Worm (Caenorhabditis elegans) whole organism, L4 larva: ENCODE data around the gene dct-1.

Experiments used
- D1046.2 ChIP-seq: fragments of 200-800 bp; sonication (Bioruptor generic); IDR thresholded peaks from 2 replicates; pipeline ENCODE4 v1.3.6; 2022; ENCODE audit warnings: missing genetic modification characterization, missing compliant biosample characterization
- F10B5.3 ChIP-seq: sonication (generic microtip); optimal IDR thresholded peaks from 2 replicates; lab custom pipeline; 2016; ENCODE audit warnings: mild to moderate bottlenecking, missing genetic modification characterization, missing compliant biosample characterization
- T26A8.4 ChIP-seq: fragments of 200-800 bp; sonication (Bioruptor generic); IDR thresholded peaks from 2 replicates; pipeline ENCODE4 v1.3.6; 2022; ENCODE audit warnings: missing genetic modification characterization, missing compliant biosample characterization
- Y105C5A.15 ChIP-seq: fragments of 200-800 bp; sonication (Bioruptor generic); IDR thresholded peaks from 2 replicates; pipeline ENCODE4 v1.3.6; 2022; ENCODE audit warnings: missing genetic modification characterization, missing compliant biosample characterization
- ZK337.2 ChIP-seq: fragments of 200-800 bp; sonication (Bioruptor generic); IDR thresholded peaks from 2 replicates; pipeline ENCODE4 v1.3.6; 2022; ENCODE audit warnings: missing genetic modification reagents, missing genetic modification characterization, missing compliant biosample characterization
- aha-1 ChIP-seq: fragments of 150-350 bp; peaks from one replicate; lab custom pipeline; 2014; ENCODE audit warnings: missing biosample characterization, missing genetic modification characterization
- aly-2 ChIP-seq: sonication (generic microtip); optimal IDR thresholded peaks from 2 replicates; lab custom pipeline; 2018; ENCODE audit warnings: missing biosample characterization, missing genetic modification characterization
- ama-1 ChIP-seq: fragments of 150-350 bp; optimal IDR thresholded peaks from 2 replicates; lab custom pipeline; 2014; ENCODE audit warnings: inconsistent platforms, mixed read lengths
- arid-1 ChIP-seq: fragments of 200-800 bp; sonication (Bioruptor generic); conservative IDR thresholded peaks from 2 replicates; pipeline ENCODE4 v1.3.6; 2022; ENCODE audit warnings: missing genetic modification reagents, missing genetic modification characterization, missing compliant biosample characterization
- ceh-32 ChIP-seq: sonication (generic microtip); optimal IDR thresholded peaks from 2 replicates; lab custom pipeline; 2016; ENCODE audit warnings: mild to moderate bottlenecking, missing genetic modification characterization, missing compliant biosample characterization; ENCODE audit not compliant: poor library complexity
- ceh-44 ChIP-seq: fragments of 200-800 bp; sonication (Bioruptor generic); IDR thresholded peaks from 2 replicates; pipeline ENCODE4 v1.3.6; 2022; ENCODE audit warnings: missing genetic modification reagents, missing genetic modification characterization, missing compliant biosample characterization
- cey-2 ChIP-seq: sonication (generic microtip); optimal IDR thresholded peaks from 3 replicates; lab custom pipeline; 2017; ENCODE audit warnings: missing genetic modification characterization, mild to moderate bottlenecking, missing compliant biosample characterization, antibody characterized with exemption, borderline replicate concordance; ENCODE audit not compliant: insufficient read depth
- ctbp-1 ChIP-seq: fragments of 200-800 bp; sonication (Bioruptor generic); IDR thresholded peaks from 2 replicates; pipeline ENCODE4 v1.3.6; 2022; ENCODE audit warnings: missing genetic modification reagents, missing genetic modification characterization, missing compliant biosample characterization
- daf-19 ChIP-seq: fragments of 200-800 bp; sonication (Bioruptor generic); conservative IDR thresholded peaks from 2 replicates; pipeline ENCODE4 v1.3.6; 2022; ENCODE audit warnings: missing genetic modification characterization, missing compliant biosample characterization
- daf-8 ChIP-seq: fragments of 200-800 bp; sonication (Bioruptor generic); IDR thresholded peaks from 2 replicates; pipeline ENCODE4 v1.3.6; 2022; ENCODE audit warnings: missing genetic modification characterization, missing compliant biosample characterization
- dmd-6 ChIP-seq: fragments of 200-800 bp; sonication (Bioruptor generic); IDR thresholded peaks from 2 replicates; pipeline ENCODE4 v1.3.6; 2022; ENCODE audit warnings: missing genetic modification reagents, missing genetic modification characterization, missing compliant biosample characterization
- dmd-8 ChIP-seq: fragments of 200-800 bp; sonication (Bioruptor generic); IDR thresholded peaks from 2 replicates; pipeline ENCODE4 v1.3.6; 2022; ENCODE audit warnings: missing genetic modification characterization, missing compliant biosample characterization
- duxl-1 ChIP-seq: sonication (generic microtip); optimal IDR thresholded peaks from 2 replicates; lab custom pipeline; 2016; ENCODE audit warnings: mild to moderate bottlenecking, missing genetic modification characterization, moderate library complexity, missing compliant biosample characterization; ENCODE audit not compliant: poor library complexity
- egl-27 ChIP-seq: sonication (generic microtip); optimal IDR thresholded peaks from 3 replicates; lab custom pipeline; 2017; ENCODE audit warnings: missing biosample characterization, missing genetic modification reagents, missing genetic modification characterization
- egl-43 ChIP-seq: fragments of 200-800 bp; sonication (Bioruptor generic); IDR thresholded peaks from 2 replicates; pipeline ENCODE4 v1.3.6; 2022; ENCODE audit warnings: missing genetic modification reagents, missing genetic modification characterization, missing compliant biosample characterization
- fkh-10 ChIP-seq: fragments of 150-350 bp; optimal IDR thresholded peaks from 2 replicates; lab custom pipeline; 2014; ENCODE audit warnings: missing biosample characterization, missing genetic modification reagents, missing genetic modification characterization
- fos-1 ChIP-seq: fragments of 150-350 bp; optimal IDR thresholded peaks from 2 replicates; lab custom pipeline; 2014; ENCODE audit warnings: missing biosample characterization, missing genetic modification characterization
- hif-1 ChIP-seq, 2 experiments: sonication (generic microtip); optimal IDR thresholded peaks; 2 replicates each; lab custom pipeline; 2016 to 2017; ENCODE audit warnings: missing compliant biosample characterization in 2 of 2, missing genetic modification characterization in 2 of 2, missing genetic modification reagents in 2 of 2, missing genotype in 2 of 2, mild to moderate bottlenecking in 1 of 2
- hlh-11 ChIP-seq: fragments of 200-800 bp; sonication (Bioruptor generic); optimal IDR thresholded peaks from 2 replicates; lab custom pipeline; 2018; ENCODE audit warnings: mild to moderate bottlenecking, missing genetic modification characterization, missing compliant biosample characterization
- hlh-30 ChIP-seq: sonication (generic microtip); optimal IDR thresholded peaks from 2 replicates; lab custom pipeline; 2017; ENCODE audit warnings: antibody characterized with exemption, mild to moderate bottlenecking, missing genetic modification characterization, missing compliant biosample characterization; ENCODE audit not compliant: insufficient read depth
- jun-1 ChIP-seq: fragments of 150-350 bp; optimal IDR thresholded peaks from 2 replicates; lab custom pipeline; 2014; ENCODE audit warnings: missing biosample characterization, missing genetic modification reagents, missing genetic modification characterization
- lim-7 ChIP-seq: fragments of 200-800 bp; sonication (Bioruptor generic); IDR thresholded peaks from 2 replicates; pipeline ENCODE4 v1.3.6; 2022; ENCODE audit warnings: missing genetic modification characterization, missing compliant biosample characterization
- lin-1 ChIP-seq: fragments of 200-800 bp; sonication (Bioruptor generic); IDR thresholded peaks from 2 replicates; pipeline ENCODE4 v1.3.6; 2022; ENCODE audit warnings: missing genetic modification reagents, missing genetic modification characterization, missing compliant biosample characterization
- lin-13 ChIP-seq: fragments of 150-350 bp; optimal IDR thresholded peaks from 2 replicates; lab custom pipeline; 2014; ENCODE audit warnings: missing biosample characterization, missing genetic modification reagents, missing genetic modification characterization
- madf-5 ChIP-seq, 2 experiments: fragments of 200-800 bp; sonication (Bioruptor generic); IDR thresholded peaks; 2 replicates each; pipeline ENCODE4 v1.3.6; 2022; ENCODE audit warnings: missing compliant biosample characterization in 2 of 2, missing genetic modification characterization in 2 of 2
- madf-9 ChIP-seq: fragments of 200-800 bp; sonication (Bioruptor generic); conservative IDR thresholded peaks from 2 replicates; pipeline ENCODE4 v1.3.6; 2022; ENCODE audit warnings: missing genetic modification reagents, missing genetic modification characterization, missing compliant biosample characterization
- mdt-29 ChIP-seq: fragments of 200-800 bp; sonication (Bioruptor generic); IDR thresholded peaks from 2 replicates; pipeline ENCODE4 v1.3.6; 2022; ENCODE audit warnings: missing genetic modification reagents, missing genetic modification characterization, missing compliant biosample characterization
- mes-2 ChIP-seq: sonication (generic microtip); optimal IDR thresholded peaks from 2 replicates; lab custom pipeline; 2016; ENCODE audit warnings: missing genotype, mild to moderate bottlenecking, missing genetic modification characterization, missing compliant biosample characterization; ENCODE audit not compliant: poor library complexity, severe bottlenecking
- mxl-2 ChIP-seq: fragments of 200-800 bp; sonication (Bioruptor generic); conservative IDR thresholded peaks from 2 replicates; pipeline ENCODE4 v1.3.6; 2022; ENCODE audit warnings: missing genetic modification reagents, missing genetic modification characterization, missing compliant biosample characterization
- nhr-11 ChIP-seq: fragments of 150-350 bp; optimal IDR thresholded peaks from 2 replicates; lab custom pipeline; 2014; ENCODE audit warnings: missing biosample characterization, missing genetic modification characterization
- nhr-237 ChIP-seq: sonication (generic microtip); optimal IDR thresholded peaks from 2 replicates; lab custom pipeline; 2017; ENCODE audit warnings: missing biosample characterization, missing genetic modification characterization
- nhr-42 ChIP-seq: fragments of 200-800 bp; sonication (Bioruptor generic); IDR thresholded peaks from 2 replicates; pipeline ENCODE4 v1.3.6; 2022; ENCODE audit warnings: missing genetic modification characterization, missing compliant biosample characterization
- nhr-48 ChIP-seq: sonication (generic microtip); optimal IDR thresholded peaks from 2 replicates; lab custom pipeline; 2016; ENCODE audit warnings: mild to moderate bottlenecking, missing genetic modification characterization, missing compliant biosample characterization
- nhr-6 ChIP-seq: fragments of 150-350 bp; optimal IDR thresholded peaks from 2 replicates; lab custom pipeline; 2014; ENCODE audit warnings: missing biosample characterization, missing genetic modification characterization
- set-16 ChIP-seq: fragments of 200-800 bp; sonication (Bioruptor generic); IDR thresholded peaks from 2 replicates; pipeline ENCODE4 v1.3.6; 2022; ENCODE audit warnings: missing genetic modification reagents, missing genetic modification characterization, missing compliant biosample characterization
- snpc-1.2 ChIP-seq: fragments of 200-800 bp; sonication (Bioruptor generic); IDR thresholded peaks from 2 replicates; pipeline ENCODE4 v1.3.6; 2022; ENCODE audit warnings: missing genetic modification reagents, missing genetic modification characterization, missing compliant biosample characterization
- snpc-4 ChIP-seq: fragments of 150-350 bp; optimal IDR thresholded peaks from 2 replicates; lab custom pipeline; 2014; ENCODE audit warnings: missing biosample characterization, missing genetic modification characterization
- spr-1 ChIP-seq: sonication (generic microtip); optimal IDR thresholded peaks from 2 replicates; lab custom pipeline; 2016; ENCODE audit warnings: mild to moderate bottlenecking, missing genetic modification characterization, missing compliant biosample characterization
- spr-3 ChIP-seq: fragments of 200-800 bp; sonication (Bioruptor generic); optimal IDR thresholded peaks from 2 replicates; lab custom pipeline; 2018; ENCODE audit warnings: mild to moderate bottlenecking, missing genetic modification characterization, missing compliant biosample characterization
- tag-97 ChIP-seq: fragments of 200-800 bp; sonication (Bioruptor generic); IDR thresholded peaks from 2 replicates; pipeline ENCODE4 v1.3.6; 2022; ENCODE audit warnings: missing genetic modification characterization, missing compliant biosample characterization
- unc-130 ChIP-seq: sonication (generic microtip); optimal IDR thresholded peaks from 2 replicates; lab custom pipeline; 2016; ENCODE audit warnings: missing genetic modification reagents, missing genetic modification characterization, missing compliant biosample characterization
- unc-39 ChIP-seq: sonication (generic microtip); optimal IDR thresholded peaks from 2 replicates; lab custom pipeline; 2017; ENCODE audit warnings: missing biosample characterization, missing genetic modification characterization
- unc-62 ChIP-seq, 3 experiments: fragments of 150-350 bp in 1 of 3; sonication (generic microtip); optimal IDR thresholded peaks in 2 of 3; peaks in 1 of 3; 1 replicate in 1 of 3; 2 replicates in 2 of 3; lab custom pipeline; 2014 to 2017; ENCODE audit warnings: missing biosample characterization in 3 of 3, missing genetic modification characterization in 3 of 3, missing genetic modification reagents in 3 of 3, missing genotype in 1 of 3
- vab-7 ChIP-seq: fragments of 200-800 bp; sonication (Bioruptor generic); IDR thresholded peaks from 2 replicates; pipeline ENCODE4 v1.3.6; 2022; ENCODE audit warnings: missing genetic modification reagents, missing genetic modification characterization, missing compliant biosample characterization
- zfp-2 ChIP-seq: sonication (generic microtip); optimal IDR thresholded peaks from 2 replicates; lab custom pipeline; 2016; ENCODE audit warnings: mild to moderate bottlenecking, missing genetic modification characterization, missing compliant biosample characterization
- ztf-7 ChIP-seq: fragments of 150-350 bp; optimal IDR thresholded peaks from 2 replicates; lab custom pipeline; 2014; ENCODE audit warnings: missing biosample characterization, missing genetic modification characterization

The dct-1 gene

ce11 chrX:7962056-7962485 lies 7.9 kb downstream of the dct-1 start:
- no peak for TF ChIP-seq fkh-10 (GFP tag; lab: Kevin White, UChicago)
- TF ChIP-seq unc-62 (GFP tag; optimal IDR thresholded peaks at IDR 0.05 in 1 of 2; lab: Kevin White, UChicago), result peak in 1 of 2 experiments; percentile 71
- TF ChIP-seq unc-62 (tag; optimal IDR thresholded peaks at IDR 0.05; lab: Kevin White, UChicago), result no peak
- no peak for TF ChIP-seq daf-8 (GFP tag; lab: Robert Waterston, UW)
- no peak for TF ChIP-seq ztf-7 (tag; lab: Kevin White, UChicago)
- peak; percentile 96 for TF ChIP-seq dmd-6
- no peak for TF ChIP-seq ceh-32 (tag; lab: Kevin White, UChicago)
- peak in 1 of 2 experiments; percentile 76 for TF ChIP-seq hif-1 (tag; optimal IDR thresholded peaks at IDR 0.05; lab: Kevin White, UChicago)
- TF ChIP-seq ctbp-1 (GFP tag; lab: Robert Waterston, UW), result no peak
- TF ChIP-seq daf-19 (GFP tag; lab: Robert Waterston, UW), result no peak
- no peak for TF ChIP-seq madf-9 (GFP tag; lab: Robert Waterston, UW)
- TF ChIP-seq madf-5 (GFP tag; IDR thresholded peaks at IDR 0.05; lab: Robert Waterston, UW), result no peak
- TF ChIP-seq spr-1 (tag; lab: Kevin White, UChicago), result peak; percentile 41
- no peak for TF ChIP-seq dmd-8 (GFP tag; lab: Robert Waterston, UW)
- no peak for TF ChIP-seq D1046.2
- no peak for TF ChIP-seq snpc-4
- TF ChIP-seq F10B5.3, result no peak
- TF ChIP-seq nhr-6 (tag; lab: Kevin White, UChicago), result peak; percentile 68
- TF ChIP-seq unc-130 (GFP tag; lab: Kevin White, UChicago), result no peak
- TF ChIP-seq T26A8.4 (GFP tag; lab: Robert Waterston, UW), result no peak
- TF ChIP-seq lin-1 (GFP tag; lab: Robert Waterston, UW), result peak; percentile 84
- TF ChIP-seq ama-1 (lab: Kevin White, UChicago), result no peak
- no peak for TF ChIP-seq spr-3 (GFP tag; lab: Kevin White, UChicago)
- TF ChIP-seq vab-7 (GFP tag; lab: Robert Waterston, UW), result no peak
- no peak for TF ChIP-seq Y105C5A.15 (GFP tag; lab: Robert Waterston, UW)
- peak; percentile 98 for TF ChIP-seq hlh-11
- no peak for TF ChIP-seq lin-13
- TF ChIP-seq egl-27 (tag; lab: Kevin White, UChicago), result no peak
- no peak for TF ChIP-seq mxl-2
- TF ChIP-seq mdt-29 (GFP tag; lab: Robert Waterston, UW), result no peak
- TF ChIP-seq snpc-1.2 (GFP tag; lab: Robert Waterston, UW), result no peak
- no peak for TF ChIP-seq nhr-237
- no peak for TF ChIP-seq duxl-1 (tag; lab: Kevin White, UChicago)
- TF ChIP-seq hlh-30 (tag; lab: Kevin White, UChicago), result peak; percentile 84
- no peak for TF ChIP-seq unc-39
- no peak for TF ChIP-seq aha-1 (tag; lab: Kevin White, UChicago)
- TF ChIP-seq arid-1 (GFP tag; lab: Robert Waterston, UW), result no peak
- no peak for TF ChIP-seq ZK337.2 (GFP tag; lab: Robert Waterston, UW)
- TF ChIP-seq tag-97 (GFP tag; lab: Robert Waterston, UW), result no peak
- no peak for TF ChIP-seq nhr-11
- peak; percentile 32 for TF ChIP-seq mes-2 (tag; lab: Kevin White, UChicago)
- peak; percentile 65 for TF ChIP-seq jun-1 (tag; lab: Kevin White, UChicago)
- no peak for TF ChIP-seq egl-43
- no peak for TF ChIP-seq set-16 (GFP tag; lab: Robert Waterston, UW)
- TF ChIP-seq fos-1 (tag; lab: Kevin White, UChicago), result no peak
- no peak for TF ChIP-seq lim-7
- no peak for TF ChIP-seq zfp-2
- peak; percentile 5 for TF ChIP-seq cey-2 (tag; lab: Kevin White, UChicago)
- peak; percentile 72; the same call in 1 of the 2 replicates for TF ChIP-seq nhr-42 (GFP tag; lab: Robert Waterston, UW)
- no peak for TF ChIP-seq ceh-44 (GFP tag; lab: Robert Waterston, UW)
- TF ChIP-seq nhr-48 (tag; lab: Kevin White, UChicago), result peak; percentile 92
- no peak for TF ChIP-seq aly-2 (tag; lab: Kevin White, UChicago)
